Fruit fly (Drosophila melanogaster) whole organism, embryonic: ENCODE results near the gene CG12056.

Experiments used
- Atf-2 ChIP-seq: fragments of 200-800 bp; sonication (Bioruptor generic); optimal IDR thresholded peaks from 2 replicates; lab custom pipeline; 2016; ENCODE audit warnings: missing biosample characterization, missing genetic modification characterization
- Atf6 ChIP-seq: fragments of 200-800 bp; sonication (Bioruptor generic); IDR thresholded peaks from 2 replicates; pipeline ENCODE4 v1.3.6; 2022; ENCODE audit warnings: missing biosample characterization, missing genetic modification characterization
- BEAF-32 ChIP-seq: fragments of 200-800 bp; sonication (Bioruptor generic); optimal IDR thresholded peaks from 3 replicates; lab custom pipeline; 2017; ENCODE audit warnings: missing biosample characterization, missing genetic modification characterization, mild to moderate bottlenecking, moderate library complexity, missing genetic modification reagents
- Bdp1 ChIP-seq: fragments of 200-800 bp; sonication (Bioruptor generic); optimal IDR thresholded peaks from 3 replicates; lab custom pipeline; 2016; ENCODE audit warnings: missing biosample characterization, missing genetic modification characterization
- C15 ChIP-seq: fragments of 200-800 bp; sonication (Bioruptor generic); IDR thresholded peaks from 3 replicates; pipeline ENCODE4 v1.3.6; 2022; ENCODE audit warnings: missing biosample characterization, missing genetic modification characterization
- CG10979 ChIP-seq: fragments of 200-800 bp; sonication (Bioruptor generic); optimal IDR thresholded peaks from 2 replicates; lab custom pipeline; 2018; ENCODE audit warnings: missing biosample characterization, mild to moderate bottlenecking, missing genetic modification characterization, moderate library complexity
- CG1233 ChIP-seq: fragments of 200-800 bp; sonication (Bioruptor generic); optimal IDR thresholded peaks from 4 replicates; lab custom pipeline; 2018; ENCODE audit warnings: missing biosample characterization, mild to moderate bottlenecking, missing genetic modification characterization
- CG13894 ChIP-seq: fragments of 200-800 bp; sonication (Bioruptor generic); optimal IDR thresholded peaks from 3 replicates; lab custom pipeline; 2018; ENCODE audit warnings: missing biosample characterization, mild to moderate bottlenecking, missing genetic modification characterization, moderate library complexity
- CG14014 ChIP-seq: fragments of 200-800 bp; sonication (Bioruptor generic); IDR thresholded peaks from 2 replicates; pipeline ENCODE4 v1.3.6; 2022; ENCODE audit warnings: missing biosample characterization, missing genetic modification characterization
- CG14667 ChIP-seq: fragments of 200-800 bp; sonication (Bioruptor generic); IDR thresholded peaks from 2 replicates; pipeline ENCODE4 v1.3.6; 2022; ENCODE audit warnings: missing biosample characterization, missing genetic modification characterization
- CG17328 ChIP-seq: fragments of 200-800 bp; sonication (Bioruptor generic); IDR thresholded peaks from 2 replicates; pipeline ENCODE4 v1.3.6; 2022; ENCODE audit warnings: missing biosample characterization, missing genetic modification characterization
- CG32532 ChIP-seq: fragments of 200-800 bp; sonication (Bioruptor generic); IDR thresholded peaks from 2 replicates; pipeline ENCODE4 v1.3.6; 2022; ENCODE audit warnings: missing biosample characterization, missing genetic modification characterization
- CG3726 ChIP-seq: fragments of 200-800 bp; sonication (Bioruptor generic); IDR thresholded peaks from 3 replicates; pipeline ENCODE4, ENCODE4 v1.3.6; 2022; ENCODE audit warnings: missing biosample characterization, missing genetic modification characterization
- CG3995 ChIP-seq: fragments of 200-800 bp; sonication (Bioruptor generic); optimal IDR thresholded peaks from 3 replicates; lab custom pipeline; 2016; ENCODE audit warnings: missing biosample characterization, missing genetic modification characterization
- CG4360 ChIP-seq: fragments of 200-800 bp; sonication (Bioruptor generic); IDR thresholded peaks from 2 replicates; pipeline ENCODE4 v1.3.6; 2022; ENCODE audit warnings: missing biosample characterization, missing genetic modification characterization
- CG4730 ChIP-seq: fragments of 200-800 bp; sonication (Bioruptor generic); IDR thresholded peaks from 2 replicates; pipeline ENCODE4 v1.3.6; 2022; ENCODE audit warnings: missing biosample characterization, missing genetic modification characterization
- CG4854 ChIP-seq: fragments of 200-800 bp; sonication (Bioruptor generic); optimal IDR thresholded peaks from 2 replicates; lab custom pipeline; 2016; ENCODE audit warnings: missing biosample characterization, missing genetic modification characterization, inconsistent platforms
- CG6791 ChIP-seq: fragments of 200-800 bp; sonication (Bioruptor generic); IDR thresholded peaks from 3 replicates; pipeline ENCODE4 v1.3.6; 2022; ENCODE audit warnings: missing biosample characterization, missing genetic modification characterization; ENCODE audit not compliant: partially characterized antibody
- CG6854 ChIP-seq: fragments of 200-800 bp; sonication (Bioruptor generic); optimal IDR thresholded peaks from 3 replicates; lab custom pipeline; 2017; ENCODE audit warnings: missing biosample characterization, mild to moderate bottlenecking, missing genetic modification characterization
- CG8765 ChIP-seq: fragments of 200-800 bp; sonication (Bioruptor generic); IDR thresholded peaks from 2 replicates; pipeline ENCODE4 v1.3.6; 2022; ENCODE audit warnings: missing biosample characterization, missing genetic modification characterization
- Camta ChIP-seq: fragments of 200-800 bp; sonication (Bioruptor generic); optimal IDR thresholded peaks from 2 replicates; lab custom pipeline; 2016; ENCODE audit warnings: missing biosample characterization, missing genetic modification characterization
- Ets97D ChIP-seq: fragments of 200-800 bp; sonication (Bioruptor generic); optimal IDR thresholded peaks from 3 replicates; lab custom pipeline; 2016; ENCODE audit warnings: missing biosample characterization, missing genetic modification characterization
- Fer2 ChIP-seq: fragments of 200-800 bp; sonication (Bioruptor generic); optimal IDR thresholded peaks from 2 replicates; lab custom pipeline; 2018; ENCODE audit warnings: missing biosample characterization, mild to moderate bottlenecking, missing genetic modification characterization, moderate library complexity
- Gug ChIP-seq: fragments of 200-800 bp; sonication (Bioruptor generic); IDR thresholded peaks from 4 replicates; pipeline ENCODE4 v1.3.6; 2022; ENCODE audit warnings: missing biosample characterization, missing genetic modification characterization
- HLH4C ChIP-seq: fragments of 200-800 bp; sonication (Bioruptor generic); IDR thresholded peaks from 3 replicates; pipeline ENCODE4 v1.3.6; 2022; ENCODE audit warnings: missing biosample characterization, missing genetic modification characterization; ENCODE audit not compliant: partially characterized antibody
- Hr3 ChIP-seq: fragments of 200-800 bp; sonication (Bioruptor generic); optimal IDR thresholded peaks from 3 replicates; lab custom pipeline; 2016; ENCODE audit warnings: missing biosample characterization, missing genetic modification characterization
- MTF-1 ChIP-seq: fragments of 200-800 bp; sonication (Bioruptor generic); optimal IDR thresholded peaks from 2 replicates; lab custom pipeline; 2018; ENCODE audit warnings: missing biosample characterization, mild to moderate bottlenecking, missing genetic modification characterization, borderline replicate concordance
- Med ChIP-seq: fragments of 200-800 bp; sonication (Bioruptor generic); peaks from one replicate; lab custom pipeline; 2016; ENCODE audit warnings: missing biosample characterization, missing genetic modification characterization, mild to moderate bottlenecking, inconsistent platforms, moderate library complexity
- NC2α ChIP-seq: fragments of 200-800 bp; sonication (Bioruptor generic); optimal IDR thresholded peaks from 2 replicates; lab custom pipeline; 2016; ENCODE audit warnings: missing biosample characterization, missing genetic modification characterization
- Rfx ChIP-seq: fragments of 200-800 bp; sonication (Bioruptor generic); IDR thresholded peaks from 2 replicates; pipeline ENCODE4 v1.3.6; 2022; ENCODE audit warnings: missing biosample characterization, missing genetic modification characterization
- Sry-δ ChIP-seq: fragments of 200-800 bp; sonication (Bioruptor generic); optimal IDR thresholded peaks from 2 replicates; lab custom pipeline; 2016; ENCODE audit warnings: missing biosample characterization, missing genetic modification characterization
- Tbp ChIP-seq: fragments of >200 bp; optimal IDR thresholded peaks from 2 replicates; lab custom pipeline; 2018; ENCODE audit warnings: missing biosample characterization, missing genetic modification characterization
- ash1 ChIP-seq: fragments of 200-800 bp; sonication (Bioruptor generic); optimal IDR thresholded peaks from 2 replicates; lab custom pipeline; 2018; ENCODE audit warnings: missing biosample characterization, mild to moderate bottlenecking, missing genetic modification characterization
- cato ChIP-seq: fragments of 200-800 bp; sonication (Bioruptor generic); optimal IDR thresholded peaks from 2 replicates; lab custom pipeline; 2016; ENCODE audit warnings: missing biosample characterization, missing genetic modification characterization, borderline replicate concordance
- gfzf ChIP-seq: fragments of 200-800 bp; sonication (Bioruptor generic); optimal IDR thresholded peaks from 2 replicates; lab custom pipeline; 2016; ENCODE audit warnings: missing biosample characterization, mild to moderate bottlenecking, missing genetic modification characterization, moderate library complexity
- grn ChIP-seq: fragments of 200-800 bp; sonication (Bioruptor generic); optimal IDR thresholded peaks from 3 replicates; lab custom pipeline; 2017; ENCODE audit warnings: missing biosample characterization, missing genetic modification characterization
- gsb-n ChIP-seq: fragments of 200-800 bp; sonication (Bioruptor generic); optimal IDR thresholded peaks from 3 replicates; lab custom pipeline; 2018; ENCODE audit warnings: missing biosample characterization, mild to moderate bottlenecking, missing genetic modification characterization
- h ChIP-seq: fragments of >200 bp; optimal IDR thresholded peaks from 2 replicates; lab custom pipeline; 2017
- hbn ChIP-seq: fragments of 200-800 bp; sonication (Bioruptor generic); IDR thresholded peaks from 2 replicates; pipeline ENCODE4 v1.3.6; 2022; ENCODE audit warnings: missing biosample characterization, missing genetic modification characterization; ENCODE audit not compliant: partially characterized antibody
- jigr1 ChIP-seq: fragments of 200-800 bp; sonication (Bioruptor generic); IDR thresholded peaks from 3 replicates; pipeline ENCODE4 v1.3.6; 2022; ENCODE audit warnings: missing biosample characterization, missing genetic modification characterization
- kah ChIP-seq: fragments of 200-800 bp; sonication (Bioruptor generic); optimal IDR thresholded peaks from 2 replicates; lab custom pipeline; 2018; ENCODE audit warnings: missing biosample characterization, mild to moderate bottlenecking, missing genetic modification characterization
- nau ChIP-seq: fragments of 200-800 bp; sonication (Bioruptor generic); optimal IDR thresholded peaks from 3 replicates; lab custom pipeline; 2017; ENCODE audit warnings: missing biosample characterization, mild to moderate bottlenecking, missing genetic modification characterization, missing genetic modification reagents
- pum ChIP-seq: fragments of 200-800 bp; sonication (Bioruptor generic); optimal IDR thresholded peaks from 2 replicates; lab custom pipeline; 2016; ENCODE audit warnings: missing biosample characterization, missing genetic modification characterization
- pzg ChIP-seq: fragments of 200-800 bp; sonication (Bioruptor generic); optimal IDR thresholded peaks from 3 replicates; lab custom pipeline; 2018; ENCODE audit warnings: missing biosample characterization, mild to moderate bottlenecking, missing genetic modification characterization, moderate library complexity
- sima ChIP-seq: fragments of 200-800 bp; sonication (Bioruptor generic); optimal IDR thresholded peaks from 2 replicates; lab custom pipeline; 2016; ENCODE audit warnings: missing biosample characterization, missing genetic modification characterization
- slbo ChIP-seq: fragments of 200-800 bp; sonication (Bioruptor generic); IDR thresholded peaks from 2 replicates; pipeline ENCODE4 v1.3.6; 2022; ENCODE audit warnings: missing biosample characterization, missing genetic modification characterization
- stwl ChIP-seq: fragments of 200-800 bp; sonication (Bioruptor generic); optimal IDR thresholded peaks from 3 replicates; lab custom pipeline; 2018; ENCODE audit warnings: missing biosample characterization, mild to moderate bottlenecking, missing genetic modification characterization, moderate library complexity
- sug ChIP-seq: fragments of 200-800 bp; optimal IDR thresholded peaks from 2 replicates; lab custom pipeline; 2019; ENCODE audit warnings: missing biosample characterization, mild to moderate bottlenecking, missing genetic modification characterization, moderate library complexity
- tna ChIP-seq: fragments of 200-800 bp; sonication (Bioruptor generic); IDR thresholded peaks from 2 replicates; pipeline ENCODE4 v1.3.6; 2022; ENCODE audit warnings: missing biosample characterization, missing genetic modification characterization; ENCODE audit not compliant: partially characterized antibody
- trem ChIP-seq: fragments of 200-800 bp; optimal IDR thresholded peaks from 3 replicates; lab custom pipeline; 2019; ENCODE audit warnings: missing biosample characterization, mild to moderate bottlenecking, missing genetic modification characterization, moderate library complexity
- tup ChIP-seq: fragments of 200-800 bp; sonication (Bioruptor generic); optimal IDR thresholded peaks from 2 replicates; lab custom pipeline; 2016; ENCODE audit warnings: missing biosample characterization, mild to moderate bottlenecking, missing genetic modification characterization, moderate library complexity
- twi ChIP-seq: fragments of 200-800 bp; optimal IDR thresholded peaks from 2 replicates; lab custom pipeline; 2019; ENCODE audit warnings: missing biosample characterization, mild to moderate bottlenecking, missing genetic modification characterization, moderate library complexity

CG12056 gene

dm6 chrX:9159736-9160135 is 32.7 kb upstream of the CG12056 start, which contains the start of gene NdufA3 (continued):
- TF ChIP-seq Atf6 (GFP tag; lab: Robert Waterston, UW), result no peak
- TF ChIP-seq Med (GFP tag; lab: Kevin White, UChicago), result peak; percentile 20
- TF ChIP-seq CG4360 (GFP tag; lab: Robert Waterston, UW), result no peak
- TF ChIP-seq CG4854, result no peak
- no peak for TF ChIP-seq sima (GFP tag; lab: Kevin White, UChicago)
- TF ChIP-seq hbn (GFP tag; lab: Robert Waterston, UW), result peak; percentile 81
- no peak for TF ChIP-seq kah (GFP tag; lab: Kevin White, UChicago)
- no peak for TF ChIP-seq NC2α
- TF ChIP-seq CG6854 (GFP tag; lab: Kevin White, UChicago), result no peak
- TF ChIP-seq stwl (tag; lab: Kevin White, UChicago), result peak; percentile 23
- no peak for TF ChIP-seq tup (GFP tag; lab: Kevin White, UChicago)
- TF ChIP-seq Atf-2 (GFP tag; lab: Kevin White, UChicago), result no peak
- no peak for TF ChIP-seq CG14667
- no peak for TF ChIP-seq CG3726 (GFP tag; lab: Robert Waterston, UW)
- TF ChIP-seq CG8765, result no peak
- TF ChIP-seq CG3995 (GFP tag; lab: Kevin White, UChicago), result peak; percentile 85
- TF ChIP-seq Ets97D (GFP tag; lab: Kevin White, UChicago), result no peak
- TF ChIP-seq trem (tag; lab: Kevin White, UChicago), result no peak
- peak; percentile 20; the same call in 1 of the 2 replicates for TF ChIP-seq Rfx (GFP tag; lab: Robert Waterston, UW)
- TF ChIP-seq ash1, result no peak
- TF ChIP-seq CG4730 (GFP tag; lab: Robert Waterston, UW), result no peak
- no peak for TF ChIP-seq CG1233 (GFP tag; lab: Kevin White, UChicago)
- TF ChIP-seq CG32532 (GFP tag; lab: Robert Waterston, UW), result no peak
- no peak for TF ChIP-seq Bdp1 (GFP tag; lab: Kevin White, UChicago)
- TF ChIP-seq Camta (GFP tag; lab: Kevin White, UChicago), result no peak
- peak; percentile 82 for TF ChIP-seq BEAF-32 (GFP tag; lab: Kevin White, UChicago)
- no peak for TF ChIP-seq twi (tag; lab: Kevin White, UChicago)
- TF ChIP-seq slbo (GFP tag; lab: Robert Waterston, UW), result peak; percentile 8; the same call in 1 of the 2 replicates
- TF ChIP-seq CG6791, result peak; percentile 87
- TF ChIP-seq CG14014 (GFP tag; lab: Robert Waterston, UW), result no peak
- peak; percentile 71 for TF ChIP-seq tna (GFP tag; lab: Robert Waterston, UW)
- no peak for TF ChIP-seq jigr1 (GFP tag; lab: Robert Waterston, UW)
- no peak for TF ChIP-seq gsb-n (tag; lab: Kevin White, UChicago)
- TF ChIP-seq Hr3 (GFP tag; lab: Kevin White, UChicago), result no peak
- no peak for TF ChIP-seq C15
- no peak for TF ChIP-seq nau (GFP tag; lab: Kevin White, UChicago)
- TF ChIP-seq gfzf (GFP tag; lab: Kevin White, UChicago), result peak; percentile 46
- no peak for TF ChIP-seq pum (GFP tag; lab: Kevin White, UChicago)
- TF ChIP-seq CG10979, result no peak
- TF ChIP-seq pzg, result peak; percentile 62
- peak; percentile 78 for TF ChIP-seq HLH4C (GFP tag; lab: Robert Waterston, UW)
- peak; percentile 31 for TF ChIP-seq sug (tag; lab: Kevin White, UChicago)
- no peak for TF ChIP-seq h (lab: Kevin White, UChicago)
- no peak for TF ChIP-seq CG13894
- TF ChIP-seq grn, result no peak
- peak; percentile 86 for TF ChIP-seq Sry-δ
- TF ChIP-seq Tbp (GFP tag; lab: Kevin White, UChicago), result no peak
- no peak for TF ChIP-seq cato (GFP tag; lab: Kevin White, UChicago)
- TF ChIP-seq Gug (GFP tag; lab: Robert Waterston, UW), result no peak
- TF ChIP-seq Fer2 (tag; lab: Kevin White, UChicago), result no peak
- no peak for TF ChIP-seq CG17328 (GFP tag; lab: Robert Waterston, UW)
- TF ChIP-seq MTF-1 (GFP tag; lab: Kevin White, UChicago), result no peak
